Fruit fly (Drosophila melanogaster): ENCODE measurements around the gene Arfrp1.

DNA sequence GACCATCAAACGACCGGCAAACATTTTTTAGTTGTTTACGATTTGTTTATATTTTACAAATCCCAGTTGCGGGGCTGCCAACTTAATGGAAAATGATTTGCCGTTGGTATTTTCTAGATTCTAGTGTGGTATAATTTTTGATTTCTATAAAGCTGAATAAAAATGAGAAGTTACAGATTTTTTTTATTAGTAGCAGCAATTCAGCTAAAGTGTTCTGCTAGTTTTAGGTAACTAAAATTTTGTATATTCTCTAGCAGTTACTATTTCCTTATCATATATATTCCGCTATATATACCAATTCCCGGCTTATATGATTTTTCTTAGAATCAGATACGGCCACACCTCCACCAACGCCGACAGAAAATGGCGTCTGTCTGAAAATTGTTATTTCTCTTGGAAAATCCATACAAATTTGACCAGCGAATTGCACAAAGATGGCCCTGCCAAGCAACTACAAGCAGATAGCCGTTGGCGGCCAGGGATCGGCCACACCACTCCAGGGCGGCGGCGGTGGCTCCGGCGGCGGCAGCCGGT is 42.2 kb downstream of the Arfrp1 start, which contains the start of the genes fh and Bap111:
- no peak for TF ChIP-seq Ets98B (GFP tag; IDR thresholded peaks at IDR 0.05)
- TF ChIP-seq CG10348 (GFP tag; IDR thresholded peaks at IDR 0.05) = no peak

All from whole organism, pupa.